Worm (Caenorhabditis elegans) whole organism, mixed stage, embryonic: ENCODE results near the gene srh-139.

Source experiments
- blmp-1 ChIP-seq: fragments of 150-350 bp; optimal IDR thresholded peaks from 2 replicates; lab custom pipeline; 2014; ENCODE audit warnings: missing biosample characterization, missing genetic modification characterization
- ceh-43 ChIP-seq: fragments of 200-800 bp; sonication (Bioruptor generic); optimal IDR thresholded peaks from 2 replicates; lab custom pipeline; 2018; ENCODE audit warnings: mild to moderate bottlenecking, missing genetic modification characterization, moderate library complexity, missing compliant biosample characterization
- elt-1 ChIP-seq: sonication (generic microtip); optimal IDR thresholded peaks from 2 replicates; lab custom pipeline; 2017; ENCODE audit warnings: missing genetic modification characterization, mild to moderate bottlenecking, missing compliant biosample characterization, antibody characterized with exemption, moderate library complexity, borderline replicate concordance; ENCODE audit not compliant: insufficient read depth
- elt-3 ChIP-seq: fragments of 150-350 bp; optimal IDR thresholded peaks from 2 replicates; lab custom pipeline; 2014; ENCODE audit warnings: missing biosample characterization, missing genetic modification characterization
- nhr-28 ChIP-seq: fragments of 150-350 bp; optimal IDR thresholded peaks from 2 replicates; lab custom pipeline; 2014; ENCODE audit warnings: missing biosample characterization, missing genetic modification characterization
- nhr-76 ChIP-seq: sonication (generic microtip); optimal IDR thresholded peaks from 2 replicates; lab custom pipeline; 2017; ENCODE audit warnings: missing biosample characterization, missing genetic modification characterization
- pha-4 ChIP-seq: fragments of 150-350 bp; optimal IDR thresholded peaks from 2 replicates; lab custom pipeline; 2018; ENCODE audit warnings: missing biosample characterization, missing genetic modification reagents, missing genetic modification characterization
- snpc-4 ChIP-seq: fragments of 150-350 bp; optimal IDR thresholded peaks from 2 replicates; lab custom pipeline; 2014; ENCODE audit warnings: missing biosample characterization, missing genetic modification characterization
- tbx-8 ChIP-seq: fragments of 200-800 bp; sonication (Bioruptor generic); optimal IDR thresholded peaks from 2 replicates; lab custom pipeline; 2018; ENCODE audit warnings: mild to moderate bottlenecking, missing genetic modification characterization, moderate library complexity, missing compliant biosample characterization
- unc-39 ChIP-seq: fragments of 150-350 bp; optimal IDR thresholded peaks from 2 replicates; lab custom pipeline; 2014; ENCODE audit warnings: missing biosample characterization, missing genetic modification characterization
- zip-8 ChIP-seq: fragments of 150-350 bp; optimal IDR thresholded peaks from 2 replicates; lab custom pipeline; 2014; ENCODE audit warnings: missing biosample characterization, missing genetic modification characterization

DNA sequence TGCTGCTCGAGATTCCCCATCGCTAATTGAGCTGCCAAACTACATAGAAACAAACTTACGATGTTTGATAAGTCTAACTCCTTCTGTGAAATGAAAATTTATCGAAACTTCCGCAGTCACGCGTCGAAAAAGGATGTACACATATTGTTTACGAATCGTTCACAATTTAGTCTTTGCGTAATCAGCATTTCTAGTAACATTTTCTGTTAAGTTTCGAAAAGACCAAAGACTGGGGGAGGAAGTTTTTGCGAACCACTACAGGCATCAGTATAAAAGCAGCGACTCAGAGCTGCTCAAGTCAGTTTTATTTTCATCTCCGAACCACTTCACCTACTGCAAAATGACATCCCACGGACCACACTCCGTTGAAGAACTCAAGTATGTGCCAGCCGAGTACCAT is 4.4 kb downstream of the srh-139 start, which contains the start of gene sqst-4:
- TF ChIP-seq ceh-43 (no peak), zip-8 (no peak), nhr-28 (no peak), unc-39 (tag; lab: Kevin White, UChicago) (no peak), nhr-76 (tag; lab: Kevin White, UChicago) (no peak), tbx-8 (GFP tag; lab: Kevin White, UChicago) (no peak), pha-4 (tag; lab: Kevin White, UChicago) (no peak), elt-1 (tag; lab: Kevin White, UChicago) (no peak), snpc-4 (tag; lab: Kevin White, UChicago) (no peak), blmp-1 (no peak), elt-3 (tag; lab: Kevin White, UChicago) (no peak)
